Worm (Caenorhabditis elegans): ENCODE results near the gene pcs-1.

DNA sequence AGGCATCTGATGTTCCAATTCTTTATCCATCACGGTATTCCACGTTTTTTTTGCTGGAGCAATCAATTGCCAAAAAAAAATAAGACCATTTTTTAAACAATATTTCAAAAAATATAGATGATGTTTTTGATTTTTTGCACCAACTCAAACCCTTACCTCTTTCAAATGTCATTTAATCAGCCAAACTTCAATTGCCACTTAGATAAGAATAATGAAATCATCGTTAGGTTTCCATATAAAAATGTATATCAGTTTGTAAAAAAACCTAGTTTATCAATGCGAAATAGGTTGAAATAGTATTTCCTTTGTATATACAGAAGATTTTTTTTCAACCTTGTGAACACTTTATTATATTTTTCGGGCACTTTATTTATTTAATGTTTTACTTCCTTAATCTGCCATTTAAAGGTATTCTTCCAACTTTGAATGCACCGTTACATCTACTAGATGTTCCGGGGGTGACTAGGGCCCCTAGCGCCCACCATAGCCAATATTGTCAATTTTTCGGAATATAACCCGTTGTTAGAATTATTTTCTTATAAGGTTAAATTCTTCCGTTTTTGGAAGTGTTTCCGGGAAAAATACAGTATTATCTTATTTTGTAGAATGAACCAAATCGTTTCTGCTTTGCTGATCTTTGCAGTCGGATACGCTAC is 8.2 kb downstream of the pcs-1 start, which contains the start of the genes F54D5.23 and F54D5.4:
- TF ChIP-seq mab-5 (tag; optimal IDR thresholded peaks at IDR 0.05) (no peak), snpc-4 (tag; optimal IDR thresholded peaks at IDR 0.05) (no peak)
